Fruit fly (Drosophila melanogaster) whole organism, embryonic: Measurements from ENCODE around the gene Tango5.
A peak's percentile ranks its signal among the peaks of the same experiment; 100 is the strongest.

Experiments used
- ATbp ChIP-seq: fragments of 200-800 bp; sonication (Bioruptor generic); optimal IDR thresholded peaks from 2 replicates; lab custom pipeline; 2017; ENCODE audit warnings: missing biosample characterization, mild to moderate bottlenecking, missing genetic modification characterization, missing genetic modification reagents
- Bdp1 ChIP-seq: fragments of 200-800 bp; sonication (Bioruptor generic); optimal IDR thresholded peaks from 3 replicates; lab custom pipeline; 2016; ENCODE audit warnings: missing biosample characterization, missing genetic modification characterization
- CG10979 ChIP-seq: fragments of 200-800 bp; sonication (Bioruptor generic); optimal IDR thresholded peaks from 2 replicates; lab custom pipeline; 2018; ENCODE audit warnings: missing biosample characterization, mild to moderate bottlenecking, missing genetic modification characterization, moderate library complexity
- CG12155 ChIP-seq: fragments of 200-800 bp; sonication (Bioruptor generic); optimal IDR thresholded peaks from 3 replicates; lab custom pipeline; 2016; ENCODE audit warnings: missing biosample characterization, missing genetic modification characterization
- CG12219 ChIP-seq: fragments of 200-800 bp; sonication (Bioruptor generic); optimal IDR thresholded peaks from 3 replicates; lab custom pipeline; 2018; ENCODE audit warnings: missing biosample characterization, mild to moderate bottlenecking, missing genetic modification characterization
- CG17385 ChIP-seq: fragments of 200-800 bp; sonication (Bioruptor generic); optimal IDR thresholded peaks from 3 replicates; lab custom pipeline; 2018; ENCODE audit warnings: missing biosample characterization, mild to moderate bottlenecking, missing genetic modification characterization
- CG1832 ChIP-seq: fragments of 200-800 bp; sonication (Bioruptor generic); optimal IDR thresholded peaks from 2 replicates; lab custom pipeline; 2017; ENCODE audit warnings: missing biosample characterization, mild to moderate bottlenecking, missing genetic modification characterization, inconsistent platforms
- CG18764 ChIP-seq: fragments of 200-800 bp; sonication (Bioruptor generic); optimal IDR thresholded peaks from 3 replicates; lab custom pipeline; 2016; ENCODE audit warnings: missing biosample characterization, missing genetic modification characterization
- CG2678 ChIP-seq: fragments of 200-800 bp; sonication (Bioruptor generic); optimal IDR thresholded peaks from 3 replicates; lab custom pipeline; 2019; ENCODE audit warnings: missing biosample characterization, mild to moderate bottlenecking, missing genetic modification characterization, moderate library complexity
- CG3065 ChIP-seq: fragments of 200-800 bp; sonication (Bioruptor generic); optimal IDR thresholded peaks from 2 replicates; lab custom pipeline; 2016; ENCODE audit warnings: missing biosample characterization, missing genetic modification characterization
- CG32532 ChIP-seq: fragments of 200-800 bp; sonication (Bioruptor generic); IDR thresholded peaks from 2 replicates; pipeline ENCODE4 v1.3.6; 2022; ENCODE audit warnings: missing biosample characterization, missing genetic modification characterization
- CG3847 ChIP-seq: fragments of 200-800 bp; sonication (Bioruptor generic); IDR thresholded peaks from 2 replicates; pipeline ENCODE4 v1.3.6; 2022; ENCODE audit warnings: missing biosample characterization, missing genetic modification characterization
- CG4328 ChIP-seq: fragments of 200-800 bp; sonication (Bioruptor generic); optimal IDR thresholded peaks from 3 replicates; lab custom pipeline; 2017; ENCODE audit warnings: missing biosample characterization, missing genetic modification reagents, missing genetic modification characterization
- CG4730 ChIP-seq: fragments of 200-800 bp; sonication (Bioruptor generic); IDR thresholded peaks from 2 replicates; pipeline ENCODE4 v1.3.6; 2022; ENCODE audit warnings: missing biosample characterization, missing genetic modification characterization
- CG4820 ChIP-seq: fragments of 200-800 bp; sonication (Bioruptor generic); optimal IDR thresholded peaks from 3 replicates; lab custom pipeline; 2016; ENCODE audit warnings: missing biosample characterization, missing genetic modification characterization
- CG9797 ChIP-seq: fragments of 200-800 bp; sonication (Bioruptor generic); optimal IDR thresholded peaks from 3 replicates; lab custom pipeline; 2018; ENCODE audit warnings: missing biosample characterization, mild to moderate bottlenecking, missing genetic modification characterization
- Camta ChIP-seq: fragments of 200-800 bp; sonication (Bioruptor generic); optimal IDR thresholded peaks from 2 replicates; lab custom pipeline; 2016; ENCODE audit warnings: missing biosample characterization, missing genetic modification characterization
- CrebB ChIP-seq: fragments of 200-800 bp; sonication (Bioruptor generic); optimal IDR thresholded peaks from 3 replicates; lab custom pipeline; 2018; ENCODE audit warnings: missing biosample characterization, mild to moderate bottlenecking, missing genetic modification characterization
- D19B ChIP-seq: fragments of 200-800 bp; sonication (Bioruptor generic); optimal IDR thresholded peaks from 2 replicates; lab custom pipeline; 2017; ENCODE audit warnings: missing biosample characterization, mild to moderate bottlenecking, missing genetic modification characterization
- Doc2 ChIP-seq: fragments of 200-800 bp; sonication (Bioruptor generic); IDR thresholded peaks from 2 replicates; pipeline ENCODE4 v1.3.6; 2022; ENCODE audit warnings: missing biosample characterization, missing genetic modification characterization
- Elba2 ChIP-seq: fragments of 200-800 bp; sonication (Bioruptor generic); optimal IDR thresholded peaks from 3 replicates; lab custom pipeline; 2016; ENCODE audit warnings: missing biosample characterization, missing genetic modification characterization
- Hmx ChIP-seq: fragments of 200-800 bp; sonication (Bioruptor generic); optimal IDR thresholded peaks from 2 replicates; lab custom pipeline; 2016; ENCODE audit warnings: missing biosample characterization, missing genetic modification characterization
- Kr ChIP-seq: fragments of 200-800 bp; sonication (Bioruptor generic); optimal IDR thresholded peaks from 2 replicates; lab custom pipeline; 2017; ENCODE audit warnings: missing biosample characterization, mild to moderate bottlenecking, missing genetic modification characterization
- Max ChIP-seq: fragments of 200-800 bp; sonication (Bioruptor generic); optimal IDR thresholded peaks from 2 replicates; lab custom pipeline; 2016; ENCODE audit warnings: missing biosample characterization, mild to moderate bottlenecking, missing genetic modification characterization
- Meics ChIP-seq: fragments of 200-800 bp; sonication (Bioruptor generic); optimal IDR thresholded peaks from 2 replicates; lab custom pipeline; 2017; ENCODE audit warnings: missing biosample characterization, mild to moderate bottlenecking, missing genetic modification characterization
- Nf-YC ChIP-seq: fragments of 200-800 bp; optimal IDR thresholded peaks from 3 replicates; lab custom pipeline; 2019; ENCODE audit warnings: missing biosample characterization, mild to moderate bottlenecking, missing genetic modification characterization, moderate library complexity
- Sox100B ChIP-seq: fragments of 200-800 bp; sonication (Bioruptor generic); optimal IDR thresholded peaks from 3 replicates; lab custom pipeline; 2018; ENCODE audit warnings: missing biosample characterization, mild to moderate bottlenecking, missing genetic modification characterization
- Sox102F ChIP-seq: fragments of 200-800 bp; sonication (Bioruptor generic); optimal IDR thresholded peaks from 2 replicates; lab custom pipeline; 2018; ENCODE audit warnings: missing biosample characterization, mild to moderate bottlenecking, missing genetic modification characterization, moderate library complexity
- Stat92E ChIP-seq, 3 experiments: fragments of >200 bp in 2 of 3; fragments of 200-800 bp in 1 of 3; sonication (Bioruptor generic) in 1 of 3; optimal IDR thresholded peaks; 2 replicates each; lab custom pipeline; 2017 to 2019; ENCODE audit warnings: missing biosample characterization in 3 of 3, missing genetic modification characterization in 3 of 3, mild to moderate bottlenecking in 1 of 3, moderate library complexity in 1 of 3
- YL-1 ChIP-seq: fragments of 200-800 bp; sonication (Bioruptor generic); optimal IDR thresholded peaks from 3 replicates; lab custom pipeline; 2017; ENCODE audit warnings: missing biosample characterization, mild to moderate bottlenecking, missing genetic modification characterization
- ab ChIP-seq: fragments of 200-800 bp; sonication (Bioruptor generic); optimal IDR thresholded peaks from 2 replicates; lab custom pipeline; 2016; ENCODE audit warnings: missing biosample characterization, missing genetic modification characterization
- al ChIP-seq: fragments of 200-800 bp; sonication (Bioruptor generic); IDR thresholded peaks from 2 replicates; pipeline ENCODE4 v1.3.6; 2022; ENCODE audit warnings: missing biosample characterization, missing genetic modification characterization
- bab2 ChIP-seq: fragments of 200-800 bp; sonication (Bioruptor generic); optimal IDR thresholded peaks from 2 replicates; lab custom pipeline; 2016; ENCODE audit warnings: missing biosample characterization, missing genetic modification characterization
- cg ChIP-seq: fragments of 200-800 bp; sonication (Bioruptor generic); optimal IDR thresholded peaks from 3 replicates; lab custom pipeline; 2019; ENCODE audit warnings: missing biosample characterization, mild to moderate bottlenecking, missing genetic modification characterization, moderate library complexity
- dpn ChIP-seq, 2 experiments: fragments of 200-800 bp; sonication (Bioruptor generic); optimal IDR thresholded peaks; 3 replicates each; lab custom pipeline; 2016; ENCODE audit warnings: missing biosample characterization in 2 of 2, missing genetic modification characterization in 2 of 2
- en ChIP-seq: fragments of 200-800 bp; sonication (Bioruptor generic); optimal IDR thresholded peaks from 2 replicates; lab custom pipeline; 2016; ENCODE audit warnings: missing biosample characterization, missing genetic modification characterization
- gfzf ChIP-seq: fragments of 200-800 bp; sonication (Bioruptor generic); optimal IDR thresholded peaks from 2 replicates; lab custom pipeline; 2016; ENCODE audit warnings: missing biosample characterization, mild to moderate bottlenecking, missing genetic modification characterization, moderate library complexity
- jigr1 ChIP-seq: fragments of 200-800 bp; sonication (Bioruptor generic); IDR thresholded peaks from 3 replicates; pipeline ENCODE4 v1.3.6; 2022; ENCODE audit warnings: missing biosample characterization, missing genetic modification characterization
- mam ChIP-seq: fragments of 200-800 bp; sonication (Bioruptor generic); optimal IDR thresholded peaks from 3 replicates; lab custom pipeline; 2016; ENCODE audit warnings: missing biosample characterization, missing genetic modification characterization
- pb ChIP-seq: fragments of 200-800 bp; sonication (Bioruptor generic); optimal IDR thresholded peaks from 3 replicates; lab custom pipeline; 2016; ENCODE audit warnings: missing biosample characterization, missing genetic modification characterization
- pros ChIP-seq: fragments of 200-800 bp; sonication (Bioruptor generic); optimal IDR thresholded peaks from 3 replicates; lab custom pipeline; 2019; ENCODE audit warnings: missing biosample characterization, mild to moderate bottlenecking, missing genetic modification characterization, moderate library complexity
- psq ChIP-seq: fragments of 200-800 bp; sonication (Bioruptor generic); optimal IDR thresholded peaks from 2 replicates; lab custom pipeline; 2017; ENCODE audit warnings: missing biosample characterization, missing genetic modification characterization
- pzg ChIP-seq: fragments of 200-800 bp; sonication (Bioruptor generic); optimal IDR thresholded peaks from 3 replicates; lab custom pipeline; 2018; ENCODE audit warnings: missing biosample characterization, mild to moderate bottlenecking, missing genetic modification characterization, moderate library complexity
- stc ChIP-seq: fragments of 200-800 bp; sonication (Bioruptor generic); IDR thresholded peaks from 2 replicates; pipeline ENCODE4 v1.3.6; 2022; ENCODE audit warnings: missing biosample characterization, missing genetic modification characterization
- stwl ChIP-seq: fragments of 200-800 bp; sonication (Bioruptor generic); optimal IDR thresholded peaks from 3 replicates; lab custom pipeline; 2018; ENCODE audit warnings: missing biosample characterization, mild to moderate bottlenecking, missing genetic modification characterization, moderate library complexity
- trem ChIP-seq: fragments of 200-800 bp; optimal IDR thresholded peaks from 3 replicates; lab custom pipeline; 2019; ENCODE audit warnings: missing biosample characterization, mild to moderate bottlenecking, missing genetic modification characterization, moderate library complexity
- twi ChIP-seq: fragments of 200-800 bp; optimal IDR thresholded peaks from 2 replicates; lab custom pipeline; 2019; ENCODE audit warnings: missing biosample characterization, mild to moderate bottlenecking, missing genetic modification characterization, moderate library complexity
- wdn ChIP-seq: fragments of 200-800 bp; sonication (Bioruptor generic); IDR thresholded peaks from 2 replicates; pipeline ENCODE4 v1.3.6; 2022; ENCODE audit warnings: missing biosample characterization, missing genetic modification characterization
- zf30C ChIP-seq: fragments of 200-800 bp; sonication (Bioruptor generic); optimal IDR thresholded peaks from 3 replicates; lab custom pipeline; 2018; ENCODE audit warnings: missing biosample characterization, mild to moderate bottlenecking, missing genetic modification characterization

Gene Tango5

dm6 chrX:10808684-10809083 lies 44.5 kb upstream of the Tango5 start:
- TF ChIP-seq cg (GFP tag; lab: Kevin White, UChicago) (peak; percentile 30), twi (peak; percentile 29), Nf-YC (tag; lab: Kevin White, UChicago) (no peak), stwl (tag; lab: Kevin White, UChicago) (peak; percentile 8), Stat92E (GFP tag; optimal IDR thresholded peaks at IDR 0.05; lab: Kevin White, UChicago) (peak in 1 of 3 experiments; percentile 96), ATbp (GFP tag; lab: Kevin White, UChicago) (no peak), psq (GFP tag; lab: Kevin White, UChicago) (peak; percentile 33), CG17385 (GFP tag; lab: Kevin White, UChicago) (peak; percentile 33), pros (GFP tag; lab: Kevin White, UChicago) (peak; percentile 86)

- TF ChIP-seq YL-1 (GFP tag; lab: Kevin White, UChicago) = no peak
- no peak for TF ChIP-seq en (GFP tag; lab: Kevin White, UChicago)
- no peak for TF ChIP-seq Max
- TF ChIP-seq CG3847 = no peak
- no peak for TF ChIP-seq al (GFP tag; lab: Robert Waterston, UW)
- TF ChIP-seq CG4820 (GFP tag; lab: Kevin White, UChicago) = no peak
- no peak for TF ChIP-seq CG10979
- no peak for TF ChIP-seq CrebB (tag; lab: Kevin White, UChicago)
- no peak for TF ChIP-seq wdn
- TF ChIP-seq trem (tag; lab: Kevin White, UChicago) = no peak
- TF ChIP-seq Camta = no peak
- no peak for TF ChIP-seq CG3065 (GFP tag; lab: Kevin White, UChicago)
- peak; percentile 19 for TF ChIP-seq pzg (GFP tag; lab: Kevin White, UChicago)
- TF ChIP-seq mam (GFP tag; lab: Kevin White, UChicago) = no peak
- no peak for TF ChIP-seq dpn (GFP tag; optimal IDR thresholded peaks at IDR 0.05; lab: Kevin White, UChicago)
- no peak for TF ChIP-seq CG12219 (GFP tag; lab: Kevin White, UChicago)
- no peak for TF ChIP-seq Sox100B (GFP tag; lab: Kevin White, UChicago)
- TF ChIP-seq CG12155 = no peak
- TF ChIP-seq Bdp1 (GFP tag; lab: Kevin White, UChicago) = no peak
- TF ChIP-seq gfzf (GFP tag; lab: Kevin White, UChicago) = no peak
- TF ChIP-seq bab2 (GFP tag; lab: Kevin White, UChicago) = no peak
- no peak for TF ChIP-seq CG4730 (GFP tag; lab: Robert Waterston, UW)
- no peak for TF ChIP-seq Doc2 (GFP tag; lab: Robert Waterston, UW)
- TF ChIP-seq CG9797 = no peak
- no peak for TF ChIP-seq ATbp (GFP tag; lab: Kevin White, UChicago)
- peak; percentile 71 for TF ChIP-seq Elba2
- TF ChIP-seq jigr1 (GFP tag; lab: Robert Waterston, UW) = no peak
- no peak for TF ChIP-seq Kr (GFP tag; lab: Kevin White, UChicago)
- TF ChIP-seq CG4328 = no peak
- peak; percentile 9; the same call in 1 of the 2 replicates for TF ChIP-seq stc
- TF ChIP-seq CG32532 (GFP tag; lab: Robert Waterston, UW) = no peak
- TF ChIP-seq Sox102F = no peak
- TF ChIP-seq Hmx (GFP tag; lab: Kevin White, UChicago) = no peak
- no peak for TF ChIP-seq Meics (GFP tag; lab: Kevin White, UChicago)
- no peak for TF ChIP-seq zf30C (GFP tag; lab: Kevin White, UChicago)
- TF ChIP-seq D19B (GFP tag; lab: Kevin White, UChicago) = no peak
- TF ChIP-seq pb = no peak
- TF ChIP-seq ab (GFP tag; lab: Kevin White, UChicago) = no peak
- no peak for TF ChIP-seq twi
- no peak for TF ChIP-seq CG18764
- no peak for TF ChIP-seq CG1832 (GFP tag; lab: Kevin White, UChicago)
- TF ChIP-seq CG2678 (tag; lab: Kevin White, UChicago) = peak; percentile 3
Observed at dm6 chrX:10806718-10807412, 42.7 kb upstream of the Tango5 start.
